In the genomic region with DNA sequence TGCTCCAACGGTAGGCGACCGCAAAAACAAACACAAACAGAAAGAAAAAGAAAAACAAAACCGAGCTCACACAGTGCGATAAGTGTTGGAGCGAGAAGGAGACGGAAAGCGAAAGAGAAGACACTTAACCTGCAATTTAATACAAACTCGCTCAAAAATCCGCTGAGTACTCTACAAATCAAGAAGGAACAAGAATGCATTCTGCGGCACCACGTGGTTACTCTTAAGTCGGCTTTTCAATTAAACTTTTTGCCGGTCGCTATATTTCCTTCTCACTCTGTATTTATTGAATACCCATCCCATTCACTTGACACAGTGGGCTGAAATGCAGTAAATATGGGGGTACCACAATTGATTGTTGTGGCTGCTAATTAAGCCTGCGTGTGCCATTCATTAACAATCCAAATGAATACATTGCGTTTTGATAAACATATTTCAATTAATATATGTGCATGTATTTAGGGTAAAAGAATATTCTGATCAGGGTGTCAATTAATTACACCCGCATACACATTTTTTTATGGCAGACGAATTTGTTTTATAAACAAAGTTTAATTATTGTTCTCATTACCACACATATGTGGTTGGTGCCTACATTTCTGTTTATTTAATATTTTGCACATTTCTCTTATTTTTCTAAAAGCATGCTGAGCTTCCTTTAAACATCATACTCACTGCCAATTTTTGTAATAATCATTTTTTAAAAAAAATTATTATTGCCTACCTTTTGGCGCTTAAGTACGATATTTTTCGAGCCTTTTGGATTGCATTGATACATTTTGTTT, we compare ENCODE assay signal across 1 fruit fly cellular context.
TF ChIP-seq lines count a peak whose summit lies in the region.

No protein-coding gene starts in this region.

TF ChIP-seq in whole organism, embryonic, 481 proteins besides CTCF, POLR2A, EP300 and RAD21 (continued from another document):
- TF ChIP-seq unpg (GFP tag; optimal IDR thresholded peaks at IDR 0.05; lab: Kevin White, UChicago) = no peak
- TF ChIP-seq Fer2 (tag; optimal IDR thresholded peaks at IDR 0.05; lab: Kevin White, UChicago) = no peak
- TF ChIP-seq tna (GFP tag; IDR thresholded peaks at IDR 0.05; lab: Robert Waterston, UW; ENCODE audit: partially characterized antibody) = 0 out of 2 replicates have a peak, but pooled peaks have one; percentile 35
- TF ChIP-seq CG11398 (GFP tag; optimal IDR thresholded peaks at IDR 0.05; lab: Kevin White, UChicago) = no peak
- TF ChIP-seq sd (tag; optimal IDR thresholded peaks at IDR 0.05; lab: Kevin White, UChicago) = no peak
- no peak for TF ChIP-seq exex (tag; optimal IDR thresholded peaks at IDR 0.05; lab: Kevin White, UChicago)
- no peak for TF ChIP-seq tgo (GFP tag; IDR thresholded peaks at IDR 0.05; lab: Robert Waterston, UW)
- no peak for TF ChIP-seq inv (GFP tag; IDR thresholded peaks at IDR 0.05; lab: Robert Waterston, UW; ENCODE audit: partially characterized antibody)
- TF ChIP-seq CG4707 (GFP tag; optimal IDR thresholded peaks at IDR 0.05; lab: Kevin White, UChicago) = peak; percentile 22
- TF ChIP-seq NfI (GFP tag; optimal IDR thresholded peaks at IDR 0.05; lab: Kevin White, UChicago) = no peak
- TF ChIP-seq CG11504 (tag; optimal IDR thresholded peaks at IDR 0.05; lab: Kevin White, UChicago) = peak; percentile 60
- TF ChIP-seq CG10321 (GFP tag; IDR thresholded peaks at IDR 0.05; lab: Robert Waterston, UW) = no peak
- no peak for TF ChIP-seq peb (GFP tag; IDR thresholded peaks at IDR 0.05; lab: Robert Waterston, UW)
- TF ChIP-seq Oli (tag; optimal IDR thresholded peaks at IDR 0.05; lab: Kevin White, UChicago) = peak; percentile 66
- TF ChIP-seq pho (GFP tag; optimal IDR thresholded peaks at IDR 0.05; lab: Kevin White, UChicago) = no peak
- TF ChIP-seq CG6175 (GFP tag; IDR thresholded peaks at IDR 0.05; lab: Robert Waterston, UW) = no peak
- no peak for TF ChIP-seq dati (GFP tag; IDR thresholded peaks at IDR 0.05; lab: Robert Waterston, UW)
- no peak for TF ChIP-seq Doc3 (GFP tag; IDR thresholded peaks at IDR 0.05; lab: Robert Waterston, UW; ENCODE audit: partially characterized antibody)
- TF ChIP-seq CG12155 (GFP tag; optimal IDR thresholded peaks at IDR 0.05; lab: Kevin White, UChicago) = no peak
- TF ChIP-seq bcd (GFP tag; optimal IDR thresholded peaks at IDR 0.05; lab: Kevin White, UChicago) = peak; percentile 41
- TF ChIP-seq amos (GFP tag; IDR thresholded peaks at IDR 0.05; lab: Robert Waterston, UW; ENCODE audit: partially characterized antibody) = no peak
- TF ChIP-seq gro (GFP tag; optimal IDR thresholded peaks at IDR 0.05; lab: Kevin White, UChicago) = no peak
- TF ChIP-seq CG30403 (GFP tag; optimal IDR thresholded peaks at IDR 0.05; lab: Kevin White, UChicago) = peak; percentile 55
- no peak for TF ChIP-seq CG11723 (GFP tag; optimal IDR thresholded peaks at IDR 0.05; lab: Kevin White, UChicago)
- TF ChIP-seq bsh (GFP tag; optimal IDR thresholded peaks at IDR 0.05; lab: Kevin White, UChicago) = no peak
- no peak for TF ChIP-seq eve (GFP tag; optimal IDR thresholded peaks at IDR 0.05; lab: Kevin White, UChicago)
- TF ChIP-seq zen2 (GFP tag; IDR thresholded peaks at IDR 0.05; lab: Robert Waterston, UW; ENCODE audit: partially characterized antibody) = no peak
- no peak for TF ChIP-seq Ets97D (GFP tag; optimal IDR thresholded peaks at IDR 0.05; lab: Kevin White, UChicago)
- no peak for TF ChIP-seq ERR (GFP tag; optimal IDR thresholded peaks at IDR 0.05; lab: Kevin White, UChicago)
- TF ChIP-seq CG13123 (GFP tag; optimal IDR thresholded peaks at IDR 0.05; lab: Kevin White, UChicago) = no peak
- TF ChIP-seq trh (GFP tag; optimal IDR thresholded peaks at IDR 0.05; lab: Kevin White, UChicago) = no peak
- TF ChIP-seq CG15269 (tag; optimal IDR thresholded peaks at IDR 0.05; lab: Kevin White, UChicago) = peak; percentile 29
- TF ChIP-seq Gug (GFP tag; IDR thresholded peaks at IDR 0.05; lab: Robert Waterston, UW) = peak; percentile 57; the same call in 2 of the 4 replicates
- no peak for TF ChIP-seq CG7928 (GFP tag; optimal IDR thresholded peaks at IDR 0.05; lab: Kevin White, UChicago)
- TF ChIP-seq CG7357 (GFP tag; IDR thresholded peaks at IDR 0.05; lab: Robert Waterston, UW) = no peak
